Worm (Caenorhabditis elegans): ENCODE measurements around the gene C28G1.10.

- TF ChIP-seq unc-62 (GFP tag; optimal IDR thresholded peaks at IDR 0.05 in 1 of 2): no peak
- TF ChIP-seq unc-62 (tag; optimal IDR thresholded peaks at IDR 0.05): no peak
- TF ChIP-seq Y75B8A.6 (GFP tag; IDR thresholded peaks at IDR 0.05): no peak
These were observed 27.8 kb downstream of the C28G1.10 start, which contains the start of gene C06E2.1 for ce11 chrX:8874748-8875147.

Data from whole organism, L4 larva.